Worm (Caenorhabditis elegans) whole organism, L2 larva: ENCODE measurements around the gene cal-1.

Experiments
- C34F6.9 ChIP-seq: fragments of 150-350 bp; optimal IDR thresholded peaks from 2 replicates; lab custom pipeline; 2014; ENCODE audit warnings: missing biosample characterization, missing genetic modification characterization
- F13H6.1 ChIP-seq: sonication (generic microtip); optimal IDR thresholded peaks from 2 replicates; lab custom pipeline; 2016; ENCODE audit warnings: missing genetic modification characterization, missing compliant biosample characterization
- R02D3.7 ChIP-seq: fragments of 150-350 bp; optimal IDR thresholded peaks from 2 replicates; lab custom pipeline; 2014; ENCODE audit warnings: missing biosample characterization, missing genetic modification characterization
- alr-1 ChIP-seq: fragments of 150-350 bp; optimal IDR thresholded peaks from 2 replicates; lab custom pipeline; 2014; ENCODE audit warnings: missing biosample characterization, missing genetic modification characterization
- aly-2 ChIP-seq: fragments of 150-350 bp; optimal IDR thresholded peaks from 2 replicates; lab custom pipeline; 2014; ENCODE audit warnings: missing biosample characterization, missing genetic modification characterization
- ama-1 ChIP-seq: fragments of 150-350 bp; optimal IDR thresholded peaks from 2 replicates; lab custom pipeline; 2018; ENCODE audit warnings: inconsistent platforms
- blmp-1 ChIP-seq: sonication (generic microtip); optimal IDR thresholded peaks from 2 replicates; lab custom pipeline; 2017; ENCODE audit warnings: missing genetic modification characterization, mild to moderate bottlenecking, missing compliant biosample characterization, antibody characterized with exemption, moderate library complexity; ENCODE audit not compliant: insufficient read depth
- ceh-16 ChIP-seq: fragments of 150-350 bp; optimal IDR thresholded peaks from 2 replicates; lab custom pipeline; 2014; ENCODE audit warnings: missing biosample characterization, missing genetic modification characterization
- crh-2 ChIP-seq: sonication (generic microtip); optimal IDR thresholded peaks from 2 replicates; lab custom pipeline; 2017; ENCODE audit warnings: missing biosample characterization, missing genetic modification characterization
- dmd-4 ChIP-seq: sonication (generic microtip); optimal IDR thresholded peaks from 2 replicates; lab custom pipeline; 2017; ENCODE audit warnings: missing biosample characterization, missing genetic modification characterization
- egl-27 ChIP-seq: sonication (generic microtip); optimal IDR thresholded peaks from 3 replicates; lab custom pipeline; 2017; ENCODE audit warnings: missing biosample characterization, missing genetic modification reagents, missing genetic modification characterization
- elt-1 ChIP-seq: fragments of 150-350 bp; optimal IDR thresholded peaks from 2 replicates; lab custom pipeline; 2014; ENCODE audit warnings: missing biosample characterization, missing genetic modification characterization
- elt-3 ChIP-seq: sonication (generic microtip); optimal IDR thresholded peaks from 2 replicates; lab custom pipeline; 2017; ENCODE audit warnings: missing biosample characterization, missing genetic modification characterization
- fos-1 ChIP-seq: fragments of 150-350 bp; optimal IDR thresholded peaks from 2 replicates; lab custom pipeline; 2014; ENCODE audit warnings: missing biosample characterization, missing genetic modification characterization
- gmeb-1 ChIP-seq: fragments of 150-350 bp; optimal IDR thresholded peaks from 2 replicates; lab custom pipeline; 2014; ENCODE audit warnings: missing biosample characterization, missing genetic modification characterization
- lin-11 ChIP-seq: fragments of 150-350 bp; sonication (generic microtip); optimal IDR thresholded peaks from 2 replicates; lab custom pipeline; 2014; ENCODE audit warnings: missing biosample characterization, missing genetic modification characterization, inconsistent platforms, mixed read lengths
- lin-13 ChIP-seq: fragments of 150-350 bp; optimal IDR thresholded peaks from 2 replicates; lab custom pipeline; 2014; ENCODE audit warnings: missing biosample characterization, missing genetic modification reagents, missing genetic modification characterization
- lsy-2 ChIP-seq, 2 experiments: fragments of 150-350 bp in 1 of 2; sonication (generic microtip) in 1 of 2; optimal IDR thresholded peaks; 2 replicates each; lab custom pipeline; 2014 to 2017; ENCODE audit warnings: missing biosample characterization in 2 of 2, missing genetic modification characterization in 2 of 2
- mab-5 ChIP-seq: fragments of 150-350 bp; optimal IDR thresholded peaks from 2 replicates; lab custom pipeline; 2014; ENCODE audit warnings: missing biosample characterization, missing genetic modification characterization
- mbf-1 ChIP-seq: sonication (generic microtip); optimal IDR thresholded peaks from 2 replicates; lab custom pipeline; 2017; ENCODE audit warnings: missing biosample characterization, missing genetic modification characterization
- mdl-1 ChIP-seq, 2 experiments: fragments of 150-350 bp in 1 of 2; sonication (generic microtip) in 1 of 2; optimal IDR thresholded peaks; 2 replicates each; lab custom pipeline; 2017; ENCODE audit warnings: missing biosample characterization in 2 of 2, missing genetic modification characterization in 2 of 2
- nhr-10 ChIP-seq: sonication (generic microtip); optimal IDR thresholded peaks from 2 replicates; lab custom pipeline; 2017; ENCODE audit warnings: missing biosample characterization, missing genetic modification characterization
- nhr-11 ChIP-seq: fragments of 150-350 bp; optimal IDR thresholded peaks from 2 replicates; lab custom pipeline; 2014; ENCODE audit warnings: missing biosample characterization, missing genetic modification characterization
- nhr-12 ChIP-seq: fragments of 150-350 bp; optimal IDR thresholded peaks from 2 replicates; lab custom pipeline; 2014; ENCODE audit warnings: missing biosample characterization, missing genetic modification characterization
- nhr-129 ChIP-seq: fragments of 150-350 bp; optimal IDR thresholded peaks from 2 replicates; lab custom pipeline; 2014; ENCODE audit warnings: missing biosample characterization, missing genetic modification characterization
- nhr-21 ChIP-seq: fragments of 150-350 bp; optimal IDR thresholded peaks from 2 replicates; lab custom pipeline; 2014; ENCODE audit warnings: missing biosample characterization, missing genetic modification characterization
- nhr-23 ChIP-seq: fragments of 150-350 bp; optimal IDR thresholded peaks from 2 replicates; lab custom pipeline; 2014; ENCODE audit warnings: missing biosample characterization, missing genetic modification reagents, missing genetic modification characterization
- nhr-25 ChIP-seq: fragments of 150-350 bp; sonication (generic microtip); optimal IDR thresholded peaks from 3 replicates; lab custom pipeline; 2014; ENCODE audit warnings: missing biosample characterization, missing genetic modification characterization
- nhr-77 ChIP-seq: fragments of 150-350 bp; optimal IDR thresholded peaks from 2 replicates; lab custom pipeline; 2014; ENCODE audit warnings: missing biosample characterization, missing genetic modification characterization
- skn-1 ChIP-seq: sonication (generic microtip); optimal IDR thresholded peaks from 2 replicates; lab custom pipeline; 2017; ENCODE audit warnings: missing biosample characterization, missing genetic modification characterization
- unc-39 ChIP-seq: fragments of 150-350 bp; optimal IDR thresholded peaks from 2 replicates; lab custom pipeline; 2014; ENCODE audit warnings: missing biosample characterization, missing genetic modification characterization
- unc-55 ChIP-seq: fragments of 150-350 bp; sonication (generic microtip); optimal IDR thresholded peaks from 3 replicates; lab custom pipeline; 2014; ENCODE audit warnings: missing biosample characterization, missing genetic modification reagents, missing genetic modification characterization
- unc-62 ChIP-seq: fragments of 150-350 bp; optimal IDR thresholded peaks from 2 replicates; lab custom pipeline; 2014; ENCODE audit warnings: missing biosample characterization, missing genetic modification reagents, missing genetic modification characterization
- zag-1 ChIP-seq: fragments of 150-350 bp; optimal IDR thresholded peaks from 2 replicates; lab custom pipeline; 2014; ENCODE audit warnings: missing biosample characterization, missing genetic modification characterization
- ztf-1 ChIP-seq: fragments of 200-800 bp; sonication (Bioruptor generic); conservative IDR thresholded peaks from 2 replicates; pipeline ENCODE4 v1.3.6; 2022; ENCODE audit warnings: missing genetic modification characterization, missing compliant biosample characterization

Gene cal-1

ce11 chrV:12478111-12478510, 38.9 kb downstream of the cal-1 start, which contains the start of gene atn-1:
Gene atn-1 (plus strand): TSS chrV:12478411.
- TF ChIP-seq lin-13 (GFP tag; lab: Kevin White, UChicago) (no peak), nhr-77 (tag; lab: Kevin White, UChicago) (no peak), fos-1 (no peak), nhr-23 (tag; lab: Kevin White, UChicago) (no peak), nhr-21 (tag; lab: Kevin White, UChicago) (no peak), nhr-10 (no peak), zag-1 (tag; lab: Kevin White, UChicago) (no peak)

ce11 chrV:12477139-12477538, 39.9 kb downstream of the cal-1 start:
- peak; percentile 30 for TF ChIP-seq C34F6.9 (tag; lab: Kevin White, UChicago)
- no peak for TF ChIP-seq dmd-4
- TF ChIP-seq nhr-77 (tag; lab: Kevin White, UChicago) = no peak
- peak; percentile 51 for TF ChIP-seq nhr-129 (tag; lab: Kevin White, UChicago)
- no peak for TF ChIP-seq unc-39 (tag; lab: Kevin White, UChicago)
- no peak for TF ChIP-seq unc-55
- peak; percentile 51 for TF ChIP-seq F13H6.1 (tag; lab: Kevin White, UChicago)
- no peak for TF ChIP-seq nhr-12
- TF ChIP-seq mab-5 (tag; lab: Kevin White, UChicago) = no peak
- TF ChIP-seq mbf-1 (tag; lab: Kevin White, UChicago) = no peak
- TF ChIP-seq nhr-23 (tag; lab: Kevin White, UChicago) = no peak
- no peak for TF ChIP-seq aly-2
- TF ChIP-seq, all 48 proteins: peak for 3

- no peak for TF ChIP-seq nhr-129 (tag; lab: Kevin White, UChicago)
- no peak for TF ChIP-seq nhr-10
- TF ChIP-seq nhr-25 (tag; lab: Kevin White, UChicago) = no peak
- TF ChIP-seq fos-1 = peak; percentile 95
- TF ChIP-seq blmp-1 (tag; lab: Kevin White, UChicago) = no peak
- no peak for TF ChIP-seq elt-1 (tag; lab: Kevin White, UChicago)
- peak; percentile 36 for TF ChIP-seq gmeb-1 (tag; lab: Kevin White, UChicago)
- peak; percentile 31 for TF ChIP-seq crh-2 (tag; lab: Kevin White, UChicago)
- TF ChIP-seq zag-1 (tag; lab: Kevin White, UChicago) = no peak
Observed at ce11 chrV:12475360-12475759, 41.7 kb downstream of the cal-1 start.

- no peak for TF ChIP-seq unc-62
- TF ChIP-seq aly-2 = no peak
- TF ChIP-seq ceh-16 (tag; lab: Kevin White, UChicago) = no peak
- no peak for TF ChIP-seq nhr-25 (tag; lab: Kevin White, UChicago)
- TF ChIP-seq ztf-1 (GFP tag; lab: Robert Waterston, UW) = no peak
- no peak for TF ChIP-seq nhr-21 (tag; lab: Kevin White, UChicago)
- no peak for TF ChIP-seq elt-3
- TF ChIP-seq nhr-11 (tag; lab: Kevin White, UChicago) = no peak
- TF ChIP-seq lin-11 (tag; lab: Kevin White, UChicago) = no peak
- TF ChIP-seq mdl-1 (tag; optimal IDR thresholded peaks at IDR 0.05; lab: Kevin White, UChicago) = no peak
- TF ChIP-seq fos-1 = no peak
- no peak for TF ChIP-seq blmp-1 (tag; lab: Kevin White, UChicago)
Observed at ce11 chrV:12470324-12470723, 46.7 kb downstream of the cal-1 start.

ce11 chrV:12468363-12468762, 48.7 kb downstream of the cal-1 start, which contains the start of gene F28C1.3:
Gene F28C1.3 (plus strand): TSS chrV:12468663.
- TF ChIP-seq skn-1 (tag; lab: Kevin White, UChicago) (no peak), egl-27 (tag; lab: Kevin White, UChicago) (no peak), lsy-2 (tag; optimal IDR thresholded peaks at IDR 0.05; lab: Kevin White, UChicago) (no peak), mdl-1 (tag; optimal IDR thresholded peaks at IDR 0.05; lab: Kevin White, UChicago) (no peak), R02D3.7 (tag; lab: Kevin White, UChicago) (no peak), ceh-16 (tag; lab: Kevin White, UChicago) (no peak), alr-1 (tag; lab: Kevin White, UChicago) (no peak), nhr-77 (tag; lab: Kevin White, UChicago) (no peak), ama-1 (lab: Kevin White, UChicago) (no peak), nhr-11 (tag; lab: Kevin White, UChicago) (no peak), nhr-21 (tag; lab: Kevin White, UChicago) (no peak), C34F6.9 (tag; lab: Kevin White, UChicago) (no peak), gmeb-1 (tag; lab: Kevin White, UChicago) (no peak), F13H6.1 (tag; lab: Kevin White, UChicago) (no peak), elt-3 (no peak)
